Worm (Caenorhabditis elegans): ENCODE data around the gene cyp-13A5.

DNA sequence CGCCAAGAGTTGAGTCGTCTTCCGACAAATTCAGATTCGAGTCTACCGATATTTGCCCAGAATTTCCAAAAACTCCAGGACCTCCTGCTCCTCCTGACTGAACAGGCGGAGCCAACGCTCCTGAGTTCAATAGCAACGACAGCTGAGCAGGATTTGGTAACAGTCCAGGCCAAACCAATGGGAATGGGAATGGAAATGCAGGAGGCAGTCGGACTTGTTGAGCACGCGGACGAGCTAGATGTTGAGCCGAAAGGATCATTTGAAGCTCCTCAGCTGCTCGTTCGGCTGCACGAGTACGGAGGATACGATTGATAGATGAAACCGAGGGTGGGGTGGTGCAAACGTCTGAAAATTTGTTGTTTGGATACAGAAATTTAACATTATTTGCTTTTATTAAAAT lies 26.8 kb upstream of the cyp-13A5 start:
- TF ChIP-seq unc-130 (GFP tag; optimal IDR thresholded peaks at IDR 0.05) (no peak), gei-17 (GFP tag; optimal IDR thresholded peaks at IDR 0.05) (no peak), nhr-120 (GFP tag; IDR thresholded peaks at IDR 0.05) (no peak)
